Worm (Caenorhabditis elegans) whole organism, L1 larva: ENCODE data around the gene R12C12.5.
"Not testable (repeated sequence)": the region's sequence is repeated elsewhere in the genome, so short reads cannot be mapped to it uniquely, and the experiment has no call there.

ENCODE experiments used
- aly-2 ChIP-seq: fragments of 150-350 bp; optimal IDR thresholded peaks from 2 replicates; lab custom pipeline; 2014; ENCODE audit warnings: missing biosample characterization, missing genetic modification characterization
- ama-1 ChIP-seq: fragments of 150-350 bp; optimal IDR thresholded peaks from 2 replicates; lab custom pipeline; 2014
- ceh-82 ChIP-seq, 3 experiments: fragments of 150-350 bp in 1 of 3; sonication (generic microtip) in 2 of 3; optimal IDR thresholded peaks; 2 replicates each; lab custom pipeline; 2014 to 2017; ENCODE audit warnings: missing biosample characterization in 3 of 3, missing genetic modification characterization in 3 of 3
- ces-1 ChIP-seq: fragments of 150-350 bp; optimal IDR thresholded peaks from 2 replicates; lab custom pipeline; 2014; ENCODE audit warnings: missing biosample characterization, missing genetic modification reagents, missing genetic modification characterization
- dsc-1 ChIP-seq: sonication (generic microtip); optimal IDR thresholded peaks from 2 replicates; lab custom pipeline; 2016; ENCODE audit warnings: mild to moderate bottlenecking, missing genetic modification characterization, missing compliant biosample characterization
- efl-3 ChIP-seq: fragments of 200-800 bp; sonication (Bioruptor generic); optimal IDR thresholded peaks from 2 replicates; lab custom pipeline; 2018; ENCODE audit warnings: mild to moderate bottlenecking, missing genetic modification characterization, missing compliant biosample characterization
- egl-27 ChIP-seq, 2 experiments: fragments of 150-350 bp in 1 of 2; sonication (generic microtip); optimal IDR thresholded peaks; 3 replicates each; lab custom pipeline; 2017 to 2018; ENCODE audit warnings: missing biosample characterization in 2 of 2, missing genetic modification characterization in 2 of 2, missing genetic modification reagents in 2 of 2
- fkh-4 ChIP-seq: sonication (generic microtip); optimal IDR thresholded peaks from 2 replicates; lab custom pipeline; 2016; ENCODE audit warnings: missing compliant biosample characterization, missing genetic modification characterization, borderline replicate concordance
- fos-1 ChIP-seq: fragments of 150-350 bp; optimal IDR thresholded peaks from 2 replicates; lab custom pipeline; 2014; ENCODE audit warnings: missing biosample characterization, missing genetic modification characterization
- grh-1 ChIP-seq: fragments of 200-800 bp; sonication (Bioruptor generic); IDR thresholded peaks from 2 replicates; pipeline ENCODE4 v1.3.6; 2022; ENCODE audit warnings: missing genetic modification reagents, missing genetic modification characterization, missing compliant biosample characterization
- hlh-4 ChIP-seq: sonication (generic microtip); optimal IDR thresholded peaks from 2 replicates; lab custom pipeline; 2016; ENCODE audit warnings: mild to moderate bottlenecking, missing genetic modification characterization, missing compliant biosample characterization
- nhr-11 ChIP-seq: fragments of 150-350 bp; optimal IDR thresholded peaks from 2 replicates; lab custom pipeline; 2014; ENCODE audit warnings: missing biosample characterization, missing genetic modification characterization
- nhr-19 ChIP-seq: fragments of 200-800 bp; sonication (Bioruptor generic); conservative IDR thresholded peaks from 2 replicates; pipeline ENCODE4 v1.3.6; 2022; ENCODE audit warnings: missing genetic modification characterization, missing compliant biosample characterization
- nhr-237 ChIP-seq: fragments of 150-350 bp; optimal IDR thresholded peaks from 2 replicates; lab custom pipeline; 2014; ENCODE audit warnings: missing biosample characterization, missing genetic modification characterization
- nhr-71 ChIP-seq: sonication (generic microtip); optimal IDR thresholded peaks from 2 replicates; lab custom pipeline; 2016; ENCODE audit warnings: mild to moderate bottlenecking, missing genetic modification characterization, moderate library complexity, missing compliant biosample characterization
- nhr-76 ChIP-seq: sonication (generic microtip); optimal IDR thresholded peaks from 2 replicates; lab custom pipeline; 2017; ENCODE audit warnings: missing biosample characterization, missing genetic modification characterization
- nhr-77 ChIP-seq: fragments of 150-350 bp; optimal IDR thresholded peaks from 2 replicates; lab custom pipeline; 2014; ENCODE audit warnings: missing biosample characterization, missing genetic modification characterization
- pax-3 ChIP-seq: fragments of 200-800 bp; sonication (Bioruptor generic); optimal IDR thresholded peaks from 2 replicates; lab custom pipeline; 2018; ENCODE audit warnings: mild to moderate bottlenecking, missing genetic modification characterization, moderate library complexity, missing compliant biosample characterization
- rnt-1 ChIP-seq: sonication (generic microtip); optimal IDR thresholded peaks from 2 replicates; lab custom pipeline; 2016; ENCODE audit warnings: mild to moderate bottlenecking, missing genetic modification characterization, moderate library complexity, missing compliant biosample characterization
- sptf-1 ChIP-seq: fragments of 150-350 bp; optimal IDR thresholded peaks from 2 replicates; lab custom pipeline; 2014; ENCODE audit warnings: missing biosample characterization, missing genetic modification characterization
- swsn-7 ChIP-seq: sonication (generic microtip); optimal IDR thresholded peaks from 2 replicates; lab custom pipeline; 2016; ENCODE audit warnings: missing genetic modification characterization, missing compliant biosample characterization
- unc-130 ChIP-seq: fragments of 150-350 bp; optimal IDR thresholded peaks from 2 replicates; lab custom pipeline; 2017; ENCODE audit warnings: missing biosample characterization, missing genetic modification characterization, inconsistent platforms
- unc-30 ChIP-seq: sonication (generic microtip); optimal IDR thresholded peaks from 2 replicates; lab custom pipeline; 2017; ENCODE audit warnings: missing biosample characterization, missing genetic modification characterization
- unc-86 ChIP-seq: sonication (generic microtip); optimal IDR thresholded peaks from 2 replicates; lab custom pipeline; 2016; ENCODE audit warnings: missing genetic modification characterization, missing compliant biosample characterization
- unc-98 ChIP-seq: fragments of 200-800 bp; sonication (Bioruptor generic); IDR thresholded peaks from 2 replicates; pipeline ENCODE4 v1.3.6; 2022; ENCODE audit warnings: missing genetic modification characterization, missing compliant biosample characterization
- vab-15 ChIP-seq: sonication (generic microtip); optimal IDR thresholded peaks from 2 replicates; lab custom pipeline; 2017; ENCODE audit warnings: missing genotype, mild to moderate bottlenecking, missing genetic modification characterization, missing compliant biosample characterization
- xbp-1 ChIP-seq: sonication (generic microtip); optimal IDR thresholded peaks from 2 replicates; lab custom pipeline; 2016; ENCODE audit warnings: missing genetic modification characterization, missing compliant biosample characterization
- zip-4 ChIP-seq: fragments of 200-800 bp; sonication (Bioruptor generic); optimal IDR thresholded peaks from 2 replicates; lab custom pipeline; 2018; ENCODE audit warnings: mild to moderate bottlenecking, missing genetic modification characterization, moderate library complexity, missing compliant biosample characterization
- ztf-11 ChIP-seq, 2 experiments: sonication (generic microtip); optimal IDR thresholded peaks; 2 replicates each; lab custom pipeline; 2016 to 2017; ENCODE audit warnings: missing genetic modification characterization in 2 of 2, missing biosample characterization in 1 of 2, missing compliant biosample characterization in 1 of 2

The R12C12.5 gene

DNA sequence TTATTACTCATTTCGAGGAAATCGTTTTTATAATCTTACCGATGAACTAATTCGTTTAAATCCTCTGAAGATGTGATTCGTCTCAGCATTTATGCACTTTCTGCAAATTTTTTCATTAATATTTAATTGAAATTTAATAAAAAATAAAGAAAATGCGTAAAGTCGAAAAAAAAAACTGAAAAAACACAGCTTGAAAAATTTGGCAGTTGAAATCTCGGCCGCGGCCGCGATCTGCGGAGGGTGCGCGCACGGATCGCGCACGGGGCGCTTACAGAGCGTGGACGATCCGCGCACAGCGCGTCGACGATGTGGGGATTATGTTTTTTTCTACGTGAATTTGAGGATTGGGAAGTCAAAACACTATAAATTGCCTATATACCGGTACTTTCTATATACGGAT is 36.1 kb downstream of the R12C12.5 start, which contains the start of gene ZK84.4:
ZK84.4 (minus strand) TSS at position 101 of the 400 bp plus-strand sequence.
- TF ChIP-seq sptf-1 (tag; lab: Kevin White, UChicago); nhr-76; pax-3: not testable (repeated sequence)

DNA sequence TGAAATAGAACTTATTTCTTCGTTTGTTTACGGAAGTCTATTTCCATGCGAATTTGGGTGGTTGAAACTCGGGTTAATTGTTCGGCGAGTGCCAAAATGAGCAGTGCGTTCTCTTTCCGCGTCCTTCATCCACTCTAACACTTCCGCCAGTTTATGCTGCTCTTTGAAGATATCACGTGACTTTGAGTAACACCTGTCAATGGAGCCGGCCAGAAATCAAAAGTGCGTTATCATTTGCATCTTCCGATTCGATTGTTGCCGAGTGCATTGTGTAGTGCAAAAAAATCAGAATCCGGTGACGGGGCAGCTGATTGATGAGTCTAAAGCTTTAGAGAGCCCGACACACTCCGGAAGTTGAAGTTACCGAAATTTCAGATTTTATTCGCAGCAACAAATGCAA is 43.9 kb downstream of the R12C12.5 start:
- TF ChIP-seq swsn-7 (tag; lab: Kevin White, UChicago) (no peak), nhr-71 (tag; lab: Kevin White, UChicago) (peak; percentile 50), nhr-77 (tag; lab: Kevin White, UChicago) (no peak)

DNA sequence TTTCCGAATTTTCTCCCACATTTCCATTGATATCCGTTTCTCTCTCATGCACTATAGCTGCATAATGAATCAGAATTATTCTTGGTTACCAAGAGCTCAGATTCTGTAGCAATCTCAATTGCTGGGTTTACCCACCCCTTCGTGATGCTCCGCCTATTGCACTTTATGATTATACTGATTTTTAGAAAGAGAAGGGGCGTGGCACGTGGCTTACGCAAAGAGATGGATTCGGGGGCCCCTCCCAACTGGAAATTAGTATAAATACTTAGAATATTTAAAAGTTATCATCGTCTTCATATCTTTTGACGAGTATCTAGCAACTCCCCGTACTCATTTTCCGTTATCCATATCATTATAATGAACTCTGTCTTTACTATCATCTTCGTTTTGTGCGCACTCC is 44.8 kb downstream of the R12C12.5 start, which contains the start of gene ins-6:
ins-6 (plus strand) TSS at position 301 of the 400 bp plus-strand sequence.
- TF ChIP-seq nhr-71 (tag; lab: Kevin White, UChicago): no peak
- no peak for TF ChIP-seq zip-4 (GFP tag; lab: Kevin White, UChicago)

DNA sequence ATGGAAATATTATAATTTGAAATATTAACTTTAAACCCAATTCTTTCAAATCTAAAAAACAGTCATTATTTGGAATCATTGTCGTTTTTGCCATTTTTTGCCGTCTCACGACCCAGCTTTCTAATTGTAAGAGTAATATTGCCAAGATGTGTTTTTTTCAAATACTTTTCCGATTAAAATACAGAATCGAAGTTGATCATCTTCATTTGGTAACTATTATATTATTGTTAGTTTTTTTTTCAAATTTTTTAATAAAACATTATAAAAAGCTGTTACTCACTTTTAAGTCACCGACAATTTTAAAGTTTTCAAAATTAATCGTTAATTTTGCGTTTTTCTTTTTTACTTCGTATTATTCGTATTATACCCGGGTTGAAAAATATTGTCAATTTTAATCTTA is 47.7 kb downstream of the R12C12.5 start, which contains the start of gene ins-5:
ins-5 (plus strand) TSS at position 301 of the 400 bp plus-strand sequence.
- no peak for TF ChIP-seq ztf-11 (tag; optimal IDR thresholded peaks at IDR 0.05; lab: Kevin White, UChicago)
- no peak for TF ChIP-seq nhr-19 (GFP tag; lab: Robert Waterston, UW)
- no peak for TF ChIP-seq nhr-11 (tag; lab: Kevin White, UChicago)
- no peak for TF ChIP-seq ces-1 (GFP tag; lab: Kevin White, UChicago)
- no peak for TF ChIP-seq dsc-1 (tag; lab: Kevin White, UChicago)
- TF ChIP-seq fkh-4: no peak
- TF ChIP-seq unc-86 (tag; lab: Kevin White, UChicago): no peak
- no peak for TF ChIP-seq egl-27 (tag; optimal IDR thresholded peaks at IDR 0.05; lab: Kevin White, UChicago)
- no peak for TF ChIP-seq vab-15
- no peak for TF ChIP-seq rnt-1
- no peak for TF ChIP-seq fos-1 (tag; lab: Kevin White, UChicago)
- TF ChIP-seq efl-3 (GFP tag; lab: Kevin White, UChicago): no peak
- TF ChIP-seq unc-98 (GFP tag; lab: Robert Waterston, UW): no peak
- no peak for TF ChIP-seq unc-130 (tag; lab: Kevin White, UChicago)
- TF ChIP-seq ama-1: no peak
- no peak for TF ChIP-seq aly-2
- TF ChIP-seq, all 84 proteins: peak for 0

ce11 chrII:5996066-5996465 is 48.9 kb downstream of the R12C12.5 start, which contains the start of gene ins-4:
TSS of gene ins-4 (plus strand) at chrII:5996366.
- no peak for TF ChIP-seq ama-1
- no peak for TF ChIP-seq ceh-82 (tag; optimal IDR thresholded peaks at IDR 0.05; lab: Kevin White, UChicago)
- TF ChIP-seq efl-3 (GFP tag; lab: Kevin White, UChicago): no peak
- no peak for TF ChIP-seq xbp-1
- TF ChIP-seq pax-3: no peak
- no peak for TF ChIP-seq ces-1 (GFP tag; lab: Kevin White, UChicago)
- no peak for TF ChIP-seq nhr-71 (tag; lab: Kevin White, UChicago)
- no peak for TF ChIP-seq dsc-1 (tag; lab: Kevin White, UChicago)
- no peak for TF ChIP-seq grh-1
- no peak for TF ChIP-seq nhr-77 (tag; lab: Kevin White, UChicago)
- TF ChIP-seq nhr-237 (tag; lab: Kevin White, UChicago): no peak
- TF ChIP-seq hlh-4: no peak
- no peak for TF ChIP-seq sptf-1 (tag; lab: Kevin White, UChicago)
- TF ChIP-seq unc-30 (tag; lab: Kevin White, UChicago): no peak
